Worm (Caenorhabditis elegans): ENCODE results near the gene F25F2.1.

Gene F25F2.1

DNA sequence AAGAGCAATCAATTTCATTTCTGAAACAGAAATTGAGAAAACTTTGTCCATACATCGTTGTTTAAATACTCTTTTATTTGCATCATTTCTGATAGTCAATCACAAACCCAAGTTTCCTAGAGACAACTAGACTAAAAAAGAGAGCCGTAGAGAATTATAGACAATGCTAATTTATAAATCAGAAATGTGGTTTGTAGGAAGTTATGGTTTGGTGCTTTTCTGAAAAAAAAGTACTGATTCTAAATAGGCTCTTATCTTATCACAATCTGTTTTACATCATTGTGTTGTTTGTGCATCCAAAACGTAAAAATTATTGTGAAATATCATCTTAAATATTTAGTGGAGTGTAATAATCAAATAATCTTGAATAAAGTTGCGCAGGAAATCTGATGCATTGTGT lies 31.9 kb downstream of the F25F2.1 start, which contains the start of gene ugt-62:
TSS of gene ugt-62 (minus strand) at position 20 of the 400 bp plus-strand sequence.
- no peak for TF ChIP-seq cog-1 (tag; optimal IDR thresholded peaks at IDR 0.05)
- TF ChIP-seq ztf-29 (GFP tag; IDR thresholded peaks at IDR 0.05): no peak
- TF ChIP-seq ref-1 (GFP tag; conservative IDR thresholded peaks at IDR 0.05): no peak
- no peak for TF ChIP-seq klf-2 (GFP tag; conservative IDR thresholded peaks at IDR 0.05)
- TF ChIP-seq T22C8.4 (GFP tag; IDR thresholded peaks at IDR 0.05): no peak
- no peak for TF ChIP-seq flt-1 (GFP tag; IDR thresholded peaks at IDR 0.05)
- TF ChIP-seq ztf-23 (GFP tag; IDR thresholded peaks at IDR 0.05): no peak
- TF ChIP-seq med-1 (GFP tag; optimal IDR thresholded peaks at IDR 0.05; ENCODE audit: insufficient read depth): no peak
- no peak for TF ChIP-seq tab-1 (GFP tag; IDR thresholded peaks at IDR 0.05)

DNA sequence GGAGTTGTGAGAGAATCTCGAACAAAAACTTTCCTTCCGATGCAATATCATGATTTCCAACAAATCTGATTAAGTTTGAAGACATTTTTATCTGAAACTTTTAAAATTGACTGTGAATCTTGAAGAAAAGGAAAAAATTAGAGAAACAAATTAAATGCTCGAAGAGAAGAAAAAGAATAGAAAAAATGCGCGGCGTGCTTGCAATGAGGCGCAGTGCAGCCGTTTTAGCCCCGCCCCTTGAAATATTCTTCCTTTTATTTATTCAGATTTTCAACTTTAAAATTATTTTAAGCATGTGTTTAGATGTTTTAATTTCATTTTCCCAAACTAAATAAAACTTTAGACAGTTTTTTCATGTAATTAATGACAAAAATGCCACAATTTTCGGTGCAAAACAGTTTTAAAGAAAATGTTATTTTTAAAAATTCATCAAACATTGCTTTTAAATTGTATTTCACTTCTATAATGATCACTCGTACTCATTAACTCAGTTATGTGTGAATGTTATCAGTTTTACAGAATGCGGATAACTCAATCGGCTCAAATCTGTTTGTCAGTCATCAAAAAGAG lies 33.8 kb downstream of the F25F2.1 start, which contains the start of the genes mrps-34 and cisd-3.1:
TSS of gene mrps-34 (minus strand) at position 91 of the 570 bp plus-strand sequence.
TSS of gene cisd-3.1 (plus strand) at position 520 of the 570 bp plus-strand sequence.
- TF ChIP-seq ref-1 (GFP tag; conservative IDR thresholded peaks at IDR 0.05) (no peak), tab-1 (GFP tag; IDR thresholded peaks at IDR 0.05) (no peak; the same call in 1 of the 2 replicates), ztf-23 (GFP tag; IDR thresholded peaks at IDR 0.05) (no peak), T22C8.4 (GFP tag; IDR thresholded peaks at IDR 0.05) (no peak), flt-1 (GFP tag; IDR thresholded peaks at IDR 0.05) (peak; percentile 62; the same call in 1 of the 2 replicates), klf-2 (GFP tag; conservative IDR thresholded peaks at IDR 0.05) (no peak), ztf-29 (GFP tag; IDR thresholded peaks at IDR 0.05) (no peak), med-1 (GFP tag; optimal IDR thresholded peaks at IDR 0.05; ENCODE audit: insufficient read depth) (peak; percentile 70), cog-1 (tag; optimal IDR thresholded peaks at IDR 0.05) (peak; percentile 8)

DNA sequence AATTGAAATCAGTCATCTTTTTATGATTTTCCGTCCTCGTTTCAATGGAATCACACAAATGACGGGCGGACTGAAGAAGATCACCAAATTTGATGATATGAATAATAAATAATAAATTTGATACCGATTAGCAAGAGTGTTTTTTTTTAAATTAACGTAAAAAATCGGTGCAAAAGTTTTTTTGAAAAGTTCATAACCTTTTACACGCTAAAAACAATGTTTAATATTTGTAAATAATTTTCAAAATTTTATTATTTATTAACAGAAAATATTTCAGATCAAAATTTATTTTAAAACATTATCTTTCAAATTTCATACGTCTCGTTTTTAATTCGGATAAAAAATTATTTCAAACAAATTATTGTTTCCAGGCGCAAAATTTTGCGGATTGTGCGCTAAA lies 36.3 kb downstream of the F25F2.1 start, which contains the start of gene M88.3:
TSS of gene M88.3 (minus strand) at position 101 of the 400 bp plus-strand sequence.
- TF ChIP-seq tab-1 (GFP tag; IDR thresholded peaks at IDR 0.05) (no peak), ztf-23 (GFP tag; IDR thresholded peaks at IDR 0.05) (no peak), klf-2 (GFP tag; conservative IDR thresholded peaks at IDR 0.05) (no peak)

DNA sequence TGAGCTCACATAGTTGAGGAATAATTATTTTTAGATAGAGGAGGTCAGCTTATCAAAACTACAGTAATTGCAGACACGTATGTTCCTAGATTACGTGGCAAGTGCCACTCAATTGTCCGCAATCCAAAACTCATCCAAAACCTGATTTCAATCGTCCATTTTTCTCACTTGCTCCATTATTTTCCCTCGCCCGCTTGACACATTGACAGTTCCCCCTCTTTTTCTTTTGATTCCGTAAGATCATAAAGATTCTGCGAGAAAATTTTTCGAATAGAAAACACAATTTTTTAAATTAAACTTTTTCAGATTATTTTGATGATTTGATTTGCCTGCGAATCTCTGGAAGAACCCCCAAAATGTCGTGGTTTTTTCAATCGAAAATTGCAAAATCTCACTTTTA lies 40.1 kb downstream of the F25F2.1 start, which contains the start of gene M88.4:
TSS of gene M88.4 (plus strand) at position 301 of the 400 bp plus-strand sequence.
- TF ChIP-seq cog-1 (tag; optimal IDR thresholded peaks at IDR 0.05): no peak
- no peak for TF ChIP-seq med-1 (GFP tag; optimal IDR thresholded peaks at IDR 0.05; ENCODE audit: insufficient read depth)
- no peak for TF ChIP-seq klf-2 (GFP tag; conservative IDR thresholded peaks at IDR 0.05)

DNA sequence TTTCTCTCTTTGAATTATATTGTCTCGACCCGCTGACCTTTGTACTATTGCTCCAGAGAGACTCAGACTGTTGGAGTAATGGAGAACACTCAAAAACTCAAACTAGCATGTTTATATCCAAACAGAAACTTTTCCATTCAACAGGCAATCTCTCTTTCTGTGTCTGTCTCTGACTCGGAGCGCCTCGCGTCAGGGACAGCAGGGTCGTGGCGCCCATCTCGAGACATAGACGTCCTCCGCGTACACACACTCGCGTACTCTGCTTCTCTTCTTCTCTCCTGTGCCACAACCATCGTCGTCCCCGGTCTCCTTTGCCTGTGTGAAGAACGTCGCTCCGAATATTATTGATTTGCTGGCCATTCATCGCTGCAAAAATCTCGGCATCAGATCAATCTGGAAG lies 43.3 kb downstream of the F25F2.1 start:
- TF ChIP-seq cog-1 (tag; optimal IDR thresholded peaks at IDR 0.05) (no peak), klf-2 (GFP tag; conservative IDR thresholded peaks at IDR 0.05) (no peak), med-1 (GFP tag; optimal IDR thresholded peaks at IDR 0.05; ENCODE audit: insufficient read depth) (no peak), T22C8.4 (GFP tag; IDR thresholded peaks at IDR 0.05) (no peak), tab-1 (GFP tag; IDR thresholded peaks at IDR 0.05) (no peak), ztf-29 (GFP tag; IDR thresholded peaks at IDR 0.05) (no peak), ztf-23 (GFP tag; IDR thresholded peaks at IDR 0.05) (no peak), flt-1 (GFP tag; IDR thresholded peaks at IDR 0.05) (no peak), ref-1 (GFP tag; conservative IDR thresholded peaks at IDR 0.05) (no peak)

DNA sequence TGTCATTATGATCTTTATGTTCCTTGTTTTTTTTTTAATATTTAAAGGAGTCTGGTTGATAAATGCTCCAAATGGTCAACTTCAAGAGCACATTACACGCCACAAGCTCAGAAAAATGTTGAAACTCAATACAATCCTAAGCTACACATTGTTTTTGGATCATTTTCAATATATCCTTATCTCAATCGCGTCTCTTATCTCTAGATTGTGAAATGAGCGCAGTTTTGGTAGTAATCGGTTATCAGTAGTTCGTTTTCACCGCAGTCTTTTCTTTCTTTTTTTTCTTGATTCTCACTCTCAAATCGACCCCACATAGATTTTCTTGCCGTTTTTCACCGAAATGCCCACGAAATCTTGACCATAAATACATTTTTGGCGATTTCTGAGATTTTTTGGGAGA lies 44.2 kb downstream of the F25F2.1 start:
- TF ChIP-seq flt-1 (GFP tag; IDR thresholded peaks at IDR 0.05): no peak
- no peak for TF ChIP-seq klf-2 (GFP tag; conservative IDR thresholded peaks at IDR 0.05)
- TF ChIP-seq med-1 (GFP tag; optimal IDR thresholded peaks at IDR 0.05; ENCODE audit: insufficient read depth): no peak
- TF ChIP-seq cog-1 (tag; optimal IDR thresholded peaks at IDR 0.05): no peak
- no peak for TF ChIP-seq ref-1 (GFP tag; conservative IDR thresholded peaks at IDR 0.05)
- TF ChIP-seq T22C8.4 (GFP tag; IDR thresholded peaks at IDR 0.05): no peak

DNA sequence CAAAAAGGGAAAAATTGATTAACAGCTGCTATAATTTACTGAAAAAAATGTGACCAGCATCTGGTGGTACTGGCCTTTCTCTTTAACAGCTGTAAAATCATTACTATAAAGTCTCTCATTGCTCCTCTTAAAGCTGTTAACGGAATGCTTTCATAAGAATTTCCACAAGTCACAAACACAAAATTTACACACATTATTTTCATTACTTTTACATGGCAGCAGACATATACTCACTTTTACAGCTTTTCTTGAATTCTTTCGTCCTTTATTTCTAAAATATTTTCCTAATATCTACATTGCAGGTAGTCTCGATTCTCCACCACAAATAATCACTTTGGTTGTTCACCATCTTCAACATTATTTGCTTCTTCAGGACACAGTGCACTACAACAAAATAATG lies 44.7 kb downstream of the F25F2.1 start, which contains the start of gene imph-1:
TSS of gene imph-1 (plus strand) at position 301 of the 400 bp plus-strand sequence.
- TF ChIP-seq ref-1 (GFP tag; conservative IDR thresholded peaks at IDR 0.05): no peak
- no peak for TF ChIP-seq flt-1 (GFP tag; IDR thresholded peaks at IDR 0.05)
- no peak for TF ChIP-seq klf-2 (GFP tag; conservative IDR thresholded peaks at IDR 0.05)
- no peak for TF ChIP-seq cog-1 (tag; optimal IDR thresholded peaks at IDR 0.05)
- no peak for TF ChIP-seq T22C8.4 (GFP tag; IDR thresholded peaks at IDR 0.05)
- no peak for TF ChIP-seq med-1 (GFP tag; optimal IDR thresholded peaks at IDR 0.05; ENCODE audit: insufficient read depth)
- no peak for TF ChIP-seq tab-1 (GFP tag; IDR thresholded peaks at IDR 0.05)
- TF ChIP-seq ztf-23 (GFP tag; IDR thresholded peaks at IDR 0.05): no peak
- no peak for TF ChIP-seq ztf-29 (GFP tag; IDR thresholded peaks at IDR 0.05)

DNA sequence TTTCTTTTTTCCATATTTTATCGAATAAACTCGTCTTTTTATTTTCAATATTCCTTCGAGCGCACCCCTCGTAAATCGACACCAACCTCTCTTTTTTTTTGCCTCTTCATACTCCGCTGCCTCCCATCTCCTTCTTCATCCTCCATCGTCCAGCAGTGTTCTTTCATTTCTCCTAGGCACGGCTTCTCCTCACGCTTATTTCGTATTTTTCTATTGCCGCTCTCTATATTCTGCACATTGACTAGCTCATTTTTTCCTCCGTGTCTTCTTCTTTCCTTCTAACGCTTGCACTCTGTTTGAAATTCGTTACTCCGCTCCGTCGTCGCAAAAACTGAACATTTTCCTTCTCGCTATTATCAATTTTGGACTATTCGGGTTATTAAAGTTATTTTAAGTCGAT lies 46.7 kb downstream of the F25F2.1 start:
- no peak for TF ChIP-seq klf-2 (GFP tag; conservative IDR thresholded peaks at IDR 0.05)
- TF ChIP-seq T22C8.4 (GFP tag; IDR thresholded peaks at IDR 0.05): no peak
- TF ChIP-seq tab-1 (GFP tag; IDR thresholded peaks at IDR 0.05): no peak
- no peak for TF ChIP-seq flt-1 (GFP tag; IDR thresholded peaks at IDR 0.05)
- no peak for TF ChIP-seq med-1 (GFP tag; optimal IDR thresholded peaks at IDR 0.05; ENCODE audit: insufficient read depth)
- no peak for TF ChIP-seq ztf-29 (GFP tag; IDR thresholded peaks at IDR 0.05)
- TF ChIP-seq ztf-23 (GFP tag; IDR thresholded peaks at IDR 0.05): no peak
- no peak for TF ChIP-seq cog-1 (tag; optimal IDR thresholded peaks at IDR 0.05)
- no peak for TF ChIP-seq ref-1 (GFP tag; conservative IDR thresholded peaks at IDR 0.05)

DNA sequence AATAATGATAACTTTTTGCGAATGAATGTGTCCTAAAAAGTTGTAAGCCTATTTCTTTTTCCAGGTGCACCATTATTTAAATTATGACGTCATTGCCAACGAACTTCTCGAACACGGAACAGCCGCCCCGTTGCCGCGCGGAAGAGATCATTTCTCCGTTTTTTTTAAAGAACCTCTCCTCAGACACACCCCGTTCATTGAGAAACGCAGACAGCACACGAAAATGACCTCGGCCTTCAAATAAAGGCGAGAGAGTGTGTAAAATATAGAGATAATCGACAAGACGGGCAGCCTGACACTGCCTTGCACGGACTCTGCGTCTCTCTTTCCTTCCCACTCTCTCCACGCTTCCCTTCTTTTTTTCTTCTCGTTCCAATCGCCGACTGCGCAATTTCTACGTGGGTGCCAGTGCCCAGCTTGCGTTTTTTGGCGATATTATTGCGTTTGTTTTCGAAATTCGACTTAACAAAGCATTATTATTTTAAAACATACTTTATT lies 51.8 kb downstream of the F25F2.1 start:
- TF ChIP-seq flt-1 (GFP tag; IDR thresholded peaks at IDR 0.05) (no peak), ztf-23 (GFP tag; IDR thresholded peaks at IDR 0.05) (no peak), cog-1 (tag; optimal IDR thresholded peaks at IDR 0.05) (peak; percentile 16), ref-1 (GFP tag; conservative IDR thresholded peaks at IDR 0.05) (no peak)

DNA sequence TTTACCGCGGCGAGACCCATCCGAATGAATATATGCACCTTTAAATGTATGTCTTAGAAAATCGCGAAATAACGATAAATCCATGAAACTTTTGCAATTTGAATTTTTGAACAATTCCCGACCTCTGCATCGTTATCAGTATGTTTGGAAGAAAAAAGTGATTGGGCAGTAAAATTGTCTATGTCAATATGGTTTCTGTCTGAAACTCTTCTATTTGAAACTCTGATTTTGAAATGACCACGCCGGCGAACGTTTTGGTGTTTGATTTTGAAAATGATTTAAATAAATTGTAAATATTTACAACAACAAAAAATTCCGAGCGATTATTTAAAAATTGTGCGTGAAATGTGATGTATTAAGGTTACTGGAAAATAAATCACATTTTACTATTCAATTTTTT lies 52.6 kb downstream of the F25F2.1 start:
- TF ChIP-seq T22C8.4 (GFP tag; IDR thresholded peaks at IDR 0.05) (no peak), med-1 (GFP tag; optimal IDR thresholded peaks at IDR 0.05; ENCODE audit: insufficient read depth) (no peak), klf-2 (GFP tag; conservative IDR thresholded peaks at IDR 0.05) (no peak), tab-1 (GFP tag; IDR thresholded peaks at IDR 0.05) (no peak), flt-1 (GFP tag; IDR thresholded peaks at IDR 0.05) (no peak), ztf-23 (GFP tag; IDR thresholded peaks at IDR 0.05) (no peak), cog-1 (tag; optimal IDR thresholded peaks at IDR 0.05) (no peak), ztf-29 (GFP tag; IDR thresholded peaks at IDR 0.05) (no peak), ref-1 (GFP tag; conservative IDR thresholded peaks at IDR 0.05) (no peak)

Data from whole organism, midembryonic.